Worm (Caenorhabditis elegans): ENCODE data around the gene T13C5.3.

The T13C5.3 gene

ce11 chrX:6206305-6206704 is 28.0 kb downstream of the T13C5.3 start, which contains the start of gene mtp-18:
mtp-18 (minus strand) TSS chrX:6206405.
- peak in 1 of 2 experiments; percentile 12 for TF ChIP-seq unc-62 (GFP tag; optimal IDR thresholded peaks at IDR 0.05 in 1 of 2)
- no peak for TF ChIP-seq unc-62 (tag; optimal IDR thresholded peaks at IDR 0.05)
- TF ChIP-seq ceh-28 (tag; optimal IDR thresholded peaks at IDR 0.05) = no peak

ce11 chrX:6207687-6208088 is 29.4 kb downstream of the T13C5.3 start, which contains the start of gene T13C5.6:
T13C5.6 (minus strand) TSS chrX:6207687.
- TF ChIP-seq F44E2.7 (GFP tag; IDR thresholded peaks at IDR 0.05) = peak; percentile 84; the same call in 1 of the 2 replicates
- TF ChIP-seq arid-1 (GFP tag; conservative IDR thresholded peaks at IDR 0.05) = peak; percentile 86
- peak; percentile 43 for TF ChIP-seq zfp-2 (tag; optimal IDR thresholded peaks at IDR 0.05)
- TF ChIP-seq R02D3.7 (tag; optimal IDR thresholded peaks at IDR 0.05) = no peak
- TF ChIP-seq ZK337.2 (GFP tag; IDR thresholded peaks at IDR 0.05) = peak; percentile 91
- TF ChIP-seq nhr-28 (tag; optimal IDR thresholded peaks at IDR 0.05) = peak; percentile 78
- peak; percentile 64 for TF ChIP-seq dpl-1 (GFP tag; optimal IDR thresholded peaks at IDR 0.05)
- peak; percentile 83 for TF ChIP-seq Y5F2A.4 (GFP tag; optimal IDR thresholded peaks at IDR 0.05)
- TF ChIP-seq lim-7 (GFP tag; IDR thresholded peaks at IDR 0.05) = peak; percentile 83
- TF ChIP-seq tag-97 (GFP tag; IDR thresholded peaks at IDR 0.05) = peak; percentile 36; the same call in 1 of the 2 replicates
- peak; percentile 94 for TF ChIP-seq sdz-12 (GFP tag; optimal IDR thresholded peaks at IDR 0.05)
- peak; percentile 60 for TF ChIP-seq F49E8.2 (tag; optimal IDR thresholded peaks at IDR 0.05; ENCODE audit: borderline replicate concordance)
- peak; percentile 85 for TF ChIP-seq F26F4.8 (GFP tag; conservative IDR thresholded peaks at IDR 0.05)
- TF ChIP-seq lin-13 (GFP tag; optimal IDR thresholded peaks at IDR 0.05) = peak; percentile 92
- TF ChIP-seq rbr-2 (tag; optimal IDR thresholded peaks at IDR 0.05) = peak; percentile 94
- no peak for TF ChIP-seq snpc-4 (tag; optimal IDR thresholded peaks at IDR 0.05)
- TF ChIP-seq jun-1 (tag; optimal IDR thresholded peaks at IDR 0.05) = peak; percentile 80
- peak; percentile 94 for TF ChIP-seq T26A8.4 (GFP tag; IDR thresholded peaks at IDR 0.05)
- peak; percentile 88 for TF ChIP-seq nhr-11 (tag; optimal IDR thresholded peaks at IDR 0.05)
- TF ChIP-seq unc-62 (GFP tag; optimal IDR thresholded peaks at IDR 0.05 in 1 of 2) = peak in 1 of 2 experiments; percentile 12
- TF ChIP-seq unc-62 (tag; optimal IDR thresholded peaks at IDR 0.05) = no peak
- TF ChIP-seq fos-1 (tag; optimal IDR thresholded peaks at IDR 0.05) = no peak
- peak; percentile 41 for TF ChIP-seq nhr-10 (tag; optimal IDR thresholded peaks at IDR 0.05)
- TF ChIP-seq unc-130 (GFP tag; optimal IDR thresholded peaks at IDR 0.05) = peak; percentile 77
- TF ChIP-seq snpc-1.2 (GFP tag; IDR thresholded peaks at IDR 0.05) = peak; percentile 63
- no peak for TF ChIP-seq egl-27 (tag; optimal IDR thresholded peaks at IDR 0.05)
- peak; percentile 84 for TF ChIP-seq dmd-9 (GFP tag; IDR thresholded peaks at IDR 0.05)
- peak; percentile 97 for TF ChIP-seq mes-2 (tag; optimal IDR thresholded peaks at IDR 0.05; ENCODE audit: poor library complexity, severe bottlenecking)
- peak; percentile 77 for TF ChIP-seq gei-8 (GFP tag; optimal IDR thresholded peaks at IDR 0.05)
- no peak for TF ChIP-seq attf-4 (tag; optimal IDR thresholded peaks at IDR 0.05)
- peak; percentile 89 for TF ChIP-seq lir-3 (tag; optimal IDR thresholded peaks at IDR 0.05)
- no peak for TF ChIP-seq aly-2 (tag; optimal IDR thresholded peaks at IDR 0.05)
- peak; percentile 88 for TF ChIP-seq hlh-11 (tag; optimal IDR thresholded peaks at IDR 0.05)
- peak; percentile 91 for TF ChIP-seq saeg-2 (GFP tag; IDR thresholded peaks at IDR 0.05)
- peak; percentile 52 for TF ChIP-seq pqm-1 (tag; optimal IDR thresholded peaks at IDR 0.05)
- TF ChIP-seq hlh-30 (tag; optimal IDR thresholded peaks at IDR 0.05; ENCODE audit: insufficient read depth) = peak; percentile 79
- TF ChIP-seq hif-1 (tag; optimal IDR thresholded peaks at IDR 0.05) = peak; percentile 59 to 93
- TF ChIP-seq nhr-237 (tag; optimal IDR thresholded peaks at IDR 0.05) = no peak
- peak; percentile 66 for TF ChIP-seq ces-1 (GFP tag; optimal IDR thresholded peaks at IDR 0.05)
- peak; percentile 81 for TF ChIP-seq duxl-1 (tag; optimal IDR thresholded peaks at IDR 0.05; ENCODE audit: poor library complexity)
- peak; percentile 85 for TF ChIP-seq zfp-3 (GFP tag; conservative IDR thresholded peaks at IDR 0.05)
- TF ChIP-seq madf-5 (GFP tag; IDR thresholded peaks at IDR 0.05) = peak; percentile 89 to 95; a peak in 3 of 4 replicates
- TF ChIP-seq ceh-62 (tag; optimal IDR thresholded peaks at IDR 0.05) = no peak
- no peak for TF ChIP-seq unc-39 (tag; optimal IDR thresholded peaks at IDR 0.05)
- TF ChIP-seq zip-11 (GFP tag; IDR thresholded peaks at IDR 0.05) = peak; percentile 62; the same call in 1 of the 2 replicates
- peak; percentile 88 for TF ChIP-seq dmd-6 (GFP tag; IDR thresholded peaks at IDR 0.05)
- peak; percentile 84 for TF ChIP-seq nhr-48 (tag; optimal IDR thresholded peaks at IDR 0.05)
- TF ChIP-seq hmg-1.1 (GFP tag; IDR thresholded peaks at IDR 0.05) = peak; percentile 98

Measured in whole organism, L4 larva.